Fruit fly (Drosophila melanogaster): ENCODE results near the gene ScsbetaA.

ScsbetaA gene

dm6 chr3R:8927817-8928625 lies 10.5 kb upstream of the ScsbetaA start (continued):
- peak; percentile 93 for TF ChIP-seq Med (GFP tag)
- TF ChIP-seq CG17802 (tag; optimal IDR thresholded peaks at IDR 0.05): peak; percentile 19
- no peak for TF ChIP-seq CG34224 (GFP tag; IDR thresholded peaks at IDR 0.05; ENCODE audit: partially characterized antibody)
- no peak for TF ChIP-seq CG14014 (GFP tag; IDR thresholded peaks at IDR 0.05)
- TF ChIP-seq MESR4 (GFP tag; optimal IDR thresholded peaks at IDR 0.05): no peak
- peak; percentile 74 for TF ChIP-seq lilli (GFP tag; optimal IDR thresholded peaks at IDR 0.05)
- no peak for TF ChIP-seq CG9876 (GFP tag; optimal IDR thresholded peaks at IDR 0.05)
- peak; percentile 92 for TF ChIP-seq dmrt11E (tag; optimal IDR thresholded peaks at IDR 0.05)
- TF ChIP-seq Hmr (GFP tag; optimal IDR thresholded peaks at IDR 0.05): peak; percentile 66
- TF ChIP-seq sna (GFP tag; IDR thresholded peaks at IDR 0.05; ENCODE audit: partially characterized antibody): no peak
- TF ChIP-seq CG2129 (GFP tag; IDR thresholded peaks at IDR 0.05; ENCODE audit: partially characterized antibody): no peak
- TF ChIP-seq chinmo (GFP tag; IDR thresholded peaks at IDR 0.05; ENCODE audit: partially characterized antibody): no peak
- peak; percentile 45 for TF ChIP-seq btn (GFP tag; optimal IDR thresholded peaks at IDR 0.05)
- TF ChIP-seq fru (optimal IDR thresholded peaks at IDR 0.05): no peak
- peak; percentile 77 for TF ChIP-seq vvl (GFP tag; IDR thresholded peaks at IDR 0.05)
- TF ChIP-seq CG8388 (GFP tag; optimal IDR thresholded peaks at IDR 0.05): peak; percentile 72
- TF ChIP-seq psq (GFP tag; optimal IDR thresholded peaks at IDR 0.05): no peak
- peak; percentile 67 for TF ChIP-seq Camta (GFP tag; optimal IDR thresholded peaks at IDR 0.05)
- TF ChIP-seq chif (GFP tag; optimal IDR thresholded peaks at IDR 0.05): peak; percentile 83 to 91
- no peak for TF ChIP-seq tup (GFP tag; optimal IDR thresholded peaks at IDR 0.05)
- TF ChIP-seq CG4820 (GFP tag; optimal IDR thresholded peaks at IDR 0.05): peak; percentile 75
- TF ChIP-seq slbo (GFP tag; IDR thresholded peaks at IDR 0.05): peak; percentile 56
- peak; percentile 61 for TF ChIP-seq CG9817 (tag; optimal IDR thresholded peaks at IDR 0.05)
- peak; percentile 30 for TF ChIP-seq her (GFP tag; optimal IDR thresholded peaks at IDR 0.05)
- peak; percentile 96 for TF ChIP-seq zen (tag; optimal IDR thresholded peaks at IDR 0.05)
- peak; percentile 0 for TF ChIP-seq CG2116 (GFP tag; optimal IDR thresholded peaks at IDR 0.05)
- TF ChIP-seq fu2 (GFP tag; optimal IDR thresholded peaks at IDR 0.05): no peak
- TF ChIP-seq CG2202 (tag; optimal IDR thresholded peaks at IDR 0.05): peak; percentile 62
- peak; percentile 61 for TF ChIP-seq CG4854 (GFP tag; optimal IDR thresholded peaks at IDR 0.05)
- peak; percentile 81 for TF ChIP-seq phol (tag; optimal IDR thresholded peaks at IDR 0.05)
- peak; percentile 71 for TF ChIP-seq CG6854 (GFP tag; optimal IDR thresholded peaks at IDR 0.05)
- TF ChIP-seq pan (optimal IDR thresholded peaks at IDR 0.05): no peak
- TF ChIP-seq pan (GFP tag; optimal IDR thresholded peaks at IDR 0.05 in 1 of 2, IDR thresholded peaks at IDR 0.05 in 1 of 2): peak in 1 of 2 experiments; percentile 55
- peak; percentile 49 for TF ChIP-seq dm (GFP tag; optimal IDR thresholded peaks at IDR 0.05)
- TF ChIP-seq CG13424 (tag; optimal IDR thresholded peaks at IDR 0.05): peak; percentile 73
- peak; percentile 74 for TF ChIP-seq fd64A (GFP tag; optimal IDR thresholded peaks at IDR 0.05)
- no peak for TF ChIP-seq CG13894 (tag; optimal IDR thresholded peaks at IDR 0.05)
- TF ChIP-seq sob (GFP tag; IDR thresholded peaks at IDR 0.05): peak; percentile 50; the same call in 1 of the 2 replicates
- peak; percentile 54 for TF ChIP-seq CG3847 (GFP tag; IDR thresholded peaks at IDR 0.05)
- peak; percentile 88 for TF ChIP-seq CG33557 (GFP tag; optimal IDR thresholded peaks at IDR 0.05)
- TF ChIP-seq CG9609 (GFP tag; optimal IDR thresholded peaks at IDR 0.05): peak; percentile 68
- TF ChIP-seq Usf (GFP tag; optimal IDR thresholded peaks at IDR 0.05): peak; percentile 64
- TF ChIP-seq otp (GFP tag; IDR thresholded peaks at IDR 0.05): peak; percentile 71; the same call in 1 of the 3 replicates
- TF ChIP-seq CG6689 (GFP tag; IDR thresholded peaks at IDR 0.05): peak; percentile 68
- peak; percentile 64 for TF ChIP-seq chn (GFP tag; optimal IDR thresholded peaks at IDR 0.05)
- TF ChIP-seq CG1647 (GFP tag; optimal IDR thresholded peaks at IDR 0.05): peak; percentile 3
- TF ChIP-seq D (optimal IDR thresholded peaks at IDR 0.05): no peak
- TF ChIP-seq D (GFP tag; optimal IDR thresholded peaks at IDR 0.05): peak; percentile 83
- TF ChIP-seq al (GFP tag; IDR thresholded peaks at IDR 0.05): no peak
- peak; percentile 46; the same call in 1 of the 2 replicates for TF ChIP-seq CG7372 (GFP tag; IDR thresholded peaks at IDR 0.05)
